Fruit fly (Drosophila melanogaster) whole organism, embryonic: ENCODE results near the gene Gem2.

ENCODE experiments used
- ATbp ChIP-seq: fragments of 200-800 bp; sonication (Bioruptor generic); optimal IDR thresholded peaks from 2 replicates; lab custom pipeline; 2017; ENCODE audit warnings: missing biosample characterization, mild to moderate bottlenecking, missing genetic modification characterization, missing genetic modification reagents
- Asciz ChIP-seq: fragments of 200-800 bp; sonication (Bioruptor generic); optimal IDR thresholded peaks from 2 replicates; lab custom pipeline; 2017; ENCODE audit warnings: missing biosample characterization, mild to moderate bottlenecking, missing genetic modification characterization, missing genetic modification reagents
- Bgb ChIP-seq: fragments of 200-800 bp; sonication (Bioruptor generic); IDR thresholded peaks from 2 replicates; pipeline ENCODE4 v1.3.6; 2022; ENCODE audit warnings: missing biosample characterization, missing genetic modification characterization; ENCODE audit not compliant: partially characterized antibody
- CG12155 ChIP-seq: fragments of 200-800 bp; sonication (Bioruptor generic); optimal IDR thresholded peaks from 3 replicates; lab custom pipeline; 2016; ENCODE audit warnings: missing biosample characterization, missing genetic modification characterization
- CG12744 ChIP-seq: fragments of 200-800 bp; sonication (Bioruptor generic); optimal IDR thresholded peaks from 2 replicates; lab custom pipeline; 2016; ENCODE audit warnings: missing biosample characterization, missing genetic modification characterization
- CG13123 ChIP-seq: fragments of 200-800 bp; sonication (Bioruptor generic); optimal IDR thresholded peaks from 2 replicates; lab custom pipeline; 2016; ENCODE audit warnings: missing biosample characterization, missing genetic modification characterization
- CG13296 ChIP-seq: fragments of 200-800 bp; sonication (Bioruptor generic); optimal IDR thresholded peaks from 3 replicates; lab custom pipeline; 2018; ENCODE audit warnings: missing biosample characterization, mild to moderate bottlenecking, missing genetic modification characterization
- CG15514 ChIP-seq: fragments of 200-800 bp; sonication (Bioruptor generic); optimal IDR thresholded peaks from 3 replicates; lab custom pipeline; 2017; ENCODE audit warnings: missing biosample characterization, missing genetic modification characterization, mild to moderate bottlenecking, moderate library complexity, missing genetic modification reagents
- CG15601 ChIP-seq: fragments of 200-800 bp; sonication (Bioruptor generic); optimal IDR thresholded peaks from 3 replicates; lab custom pipeline; 2019; ENCODE audit warnings: missing biosample characterization, mild to moderate bottlenecking, missing genetic modification characterization, moderate library complexity
- CG17359 ChIP-seq: fragments of 200-800 bp; sonication (Bioruptor generic); optimal IDR thresholded peaks from 3 replicates; lab custom pipeline; 2018; ENCODE audit warnings: missing biosample characterization, mild to moderate bottlenecking, missing genetic modification characterization, moderate library complexity
- CG18476 ChIP-seq: fragments of 200-800 bp; sonication (Bioruptor generic); optimal IDR thresholded peaks from 2 replicates; lab custom pipeline; 2016; ENCODE audit warnings: missing biosample characterization, mild to moderate bottlenecking, missing genetic modification characterization
- CG30403 ChIP-seq: fragments of 200-800 bp; sonication (Bioruptor generic); optimal IDR thresholded peaks from 3 replicates; lab custom pipeline; 2016; ENCODE audit warnings: missing biosample characterization, missing genetic modification characterization
- CG34422 ChIP-seq: fragments of 200-800 bp; sonication (Bioruptor generic); IDR thresholded peaks from 3 replicates; pipeline ENCODE4 v1.3.6; 2022; ENCODE audit warnings: missing biosample characterization, missing genetic modification characterization
- CG4854 ChIP-seq: fragments of 200-800 bp; sonication (Bioruptor generic); optimal IDR thresholded peaks from 2 replicates; lab custom pipeline; 2016; ENCODE audit warnings: missing biosample characterization, missing genetic modification characterization, inconsistent platforms
- CG6683 ChIP-seq: fragments of 200-800 bp; sonication (Bioruptor generic); optimal IDR thresholded peaks from 2 replicates; lab custom pipeline; 2017; ENCODE audit warnings: missing biosample characterization, mild to moderate bottlenecking, missing genetic modification characterization, missing genetic modification reagents
- CG6813 ChIP-seq: fragments of 200-800 bp; sonication (Bioruptor generic); optimal IDR thresholded peaks from 2 replicates; lab custom pipeline; 2017; ENCODE audit warnings: missing biosample characterization, missing genetic modification characterization, mild to moderate bottlenecking, moderate library complexity, missing genetic modification reagents
- CG7357 ChIP-seq: fragments of 200-800 bp; sonication (Bioruptor generic); IDR thresholded peaks from 3 replicates; pipeline ENCODE4 v1.3.6; 2022; ENCODE audit warnings: missing biosample characterization, missing genetic modification characterization
- CG8478 ChIP-seq: fragments of >200 bp; optimal IDR thresholded peaks from 2 replicates; lab custom pipeline; 2018
- Dfd ChIP-seq, 2 experiments: fragments of >200 bp; optimal IDR thresholded peaks; 2 replicates each; lab custom pipeline; 2017; ENCODE audit warnings: missing biosample characterization in 2 of 2, missing genetic modification characterization in 2 of 2
- E2f1 ChIP-seq: fragments of 200-800 bp; sonication (Bioruptor generic); IDR thresholded peaks from 2 replicates; pipeline ENCODE4 v1.3.6; 2022; ENCODE audit warnings: missing biosample characterization, missing genetic modification characterization
- Fer1 ChIP-seq: fragments of 200-800 bp; sonication (Bioruptor generic); optimal IDR thresholded peaks from 2 replicates; lab custom pipeline; 2017; ENCODE audit warnings: missing biosample characterization, mild to moderate bottlenecking, missing genetic modification characterization
- Fer3 ChIP-seq: fragments of 200-800 bp; sonication (Bioruptor generic); optimal IDR thresholded peaks from 2 replicates; lab custom pipeline; 2018; ENCODE audit warnings: missing biosample characterization, mild to moderate bottlenecking, missing genetic modification characterization, moderate library complexity
- GATAe ChIP-seq: fragments of 200-800 bp; sonication (Bioruptor generic); conservative IDR thresholded peaks from 2 replicates; pipeline ENCODE4 v1.3.6; 2022; ENCODE audit warnings: missing biosample characterization, missing genetic modification characterization
- Hey ChIP-seq: fragments of 200-800 bp; sonication (Bioruptor generic); optimal IDR thresholded peaks from 3 replicates; lab custom pipeline; 2018; ENCODE audit warnings: missing biosample characterization, mild to moderate bottlenecking, missing genetic modification characterization
- Mad ChIP-seq: fragments of 200-800 bp; sonication (Bioruptor generic); optimal IDR thresholded peaks from 2 replicates; lab custom pipeline; 2016; ENCODE audit warnings: missing biosample characterization, missing genetic modification characterization
- NC2α ChIP-seq: fragments of 200-800 bp; sonication (Bioruptor generic); optimal IDR thresholded peaks from 2 replicates; lab custom pipeline; 2016; ENCODE audit warnings: missing biosample characterization, missing genetic modification characterization
- NfI ChIP-seq: fragments of 200-800 bp; sonication (Bioruptor generic); optimal IDR thresholded peaks from 3 replicates; lab custom pipeline; 2018; ENCODE audit warnings: missing biosample characterization, mild to moderate bottlenecking, missing genetic modification characterization, moderate library complexity
- Sox100B ChIP-seq: fragments of 200-800 bp; sonication (Bioruptor generic); optimal IDR thresholded peaks from 3 replicates; lab custom pipeline; 2018; ENCODE audit warnings: missing biosample characterization, mild to moderate bottlenecking, missing genetic modification characterization
- abd-A ChIP-seq: fragments of 200-800 bp; sonication (Bioruptor generic); optimal IDR thresholded peaks from 3 replicates; lab custom pipeline; 2019; ENCODE audit warnings: missing biosample characterization, mild to moderate bottlenecking, missing genetic modification characterization, moderate library complexity
- ato ChIP-seq: fragments of 200-800 bp; sonication (Bioruptor generic); IDR thresholded peaks from 2 replicates; pipeline ENCODE4 v1.3.6; 2022; ENCODE audit warnings: missing biosample characterization, missing genetic modification characterization; ENCODE audit not compliant: partially characterized antibody
- bowl ChIP-seq: fragments of 200-800 bp; sonication (Bioruptor generic); IDR thresholded peaks from 2 replicates; pipeline ENCODE4 v1.3.6; 2022; ENCODE audit warnings: missing biosample characterization, missing genetic modification characterization
- cg ChIP-seq: fragments of 200-800 bp; sonication (Bioruptor generic); optimal IDR thresholded peaks from 3 replicates; lab custom pipeline; 2019; ENCODE audit warnings: missing biosample characterization, mild to moderate bottlenecking, missing genetic modification characterization, moderate library complexity
- crol ChIP-seq: fragments of 200-800 bp; sonication (Bioruptor generic); IDR thresholded peaks from 2 replicates; pipeline ENCODE4 v1.3.6; 2022; ENCODE audit warnings: missing biosample characterization, missing genetic modification characterization
- cwo ChIP-seq: fragments of 200-800 bp; sonication (Bioruptor generic); optimal IDR thresholded peaks from 3 replicates; lab custom pipeline; 2017; ENCODE audit warnings: missing biosample characterization, missing genetic modification characterization, mild to moderate bottlenecking, moderate library complexity, missing genetic modification reagents
- emc ChIP-seq: fragments of 200-800 bp; sonication (Bioruptor generic); optimal IDR thresholded peaks from 2 replicates; lab custom pipeline; 2016; ENCODE audit warnings: missing biosample characterization, missing genetic modification characterization
- esg ChIP-seq: fragments of 200-800 bp; sonication (Bioruptor generic); conservative IDR thresholded peaks from 2 replicates; pipeline ENCODE4 v1.3.6; 2022; ENCODE audit warnings: missing biosample characterization, missing genetic modification characterization
- gfzf ChIP-seq: fragments of 200-800 bp; sonication (Bioruptor generic); optimal IDR thresholded peaks from 2 replicates; lab custom pipeline; 2016; ENCODE audit warnings: missing biosample characterization, mild to moderate bottlenecking, missing genetic modification characterization, moderate library complexity
- gsb-n ChIP-seq: fragments of 200-800 bp; sonication (Bioruptor generic); optimal IDR thresholded peaks from 3 replicates; lab custom pipeline; 2018; ENCODE audit warnings: missing biosample characterization, mild to moderate bottlenecking, missing genetic modification characterization
- h ChIP-seq: fragments of >200 bp; optimal IDR thresholded peaks from 2 replicates; lab custom pipeline; 2017
- hb ChIP-seq: fragments of 200-800 bp; sonication (Bioruptor generic); IDR thresholded peaks from 3 replicates; pipeline ENCODE4 v1.3.6; 2022; ENCODE audit warnings: missing biosample characterization, missing genetic modification characterization; ENCODE audit not compliant: partially characterized antibody
- nom ChIP-seq: fragments of 200-800 bp; sonication (Bioruptor generic); optimal IDR thresholded peaks from 2 replicates; lab custom pipeline; 2017; ENCODE audit warnings: missing biosample characterization, missing genetic modification characterization, mild to moderate bottlenecking, moderate library complexity, missing genetic modification reagents
- p53 ChIP-seq: fragments of 200-800 bp; sonication (Bioruptor generic); optimal IDR thresholded peaks from 2 replicates; lab custom pipeline; 2016; ENCODE audit warnings: missing biosample characterization, missing genetic modification characterization
- pan ChIP-seq, 4 experiments: fragments of >200 bp in 3 of 4; fragments of 200-800 bp in 1 of 4; sonication (Bioruptor generic) in 1 of 4; optimal IDR thresholded peaks in 3 of 4; IDR thresholded peaks in 1 of 4; 2 replicates each; pipeline versions ENCODE4 v1.3.6 to Lab custom; 2017 to 2022; ENCODE audit warnings: missing biosample characterization in 2 of 4, missing genetic modification characterization in 2 of 4, mixed read lengths in 1 of 4
- rib ChIP-seq: fragments of 200-800 bp; sonication (Bioruptor generic); IDR thresholded peaks from 2 replicates; pipeline ENCODE4 v1.3.6; 2022; ENCODE audit warnings: missing biosample characterization, missing genetic modification characterization
- sd ChIP-seq: fragments of 200-800 bp; sonication (Bioruptor generic); optimal IDR thresholded peaks from 3 replicates; lab custom pipeline; 2018; ENCODE audit warnings: missing biosample characterization, mild to moderate bottlenecking, missing genetic modification characterization, moderate library complexity
- so ChIP-seq: fragments of 200-800 bp; sonication (Bioruptor generic); IDR thresholded peaks from 3 replicates; pipeline ENCODE4 v1.3.6; 2022; ENCODE audit warnings: missing biosample characterization, missing genetic modification characterization
- sqz ChIP-seq: fragments of 200-800 bp; sonication (Bioruptor generic); optimal IDR thresholded peaks from 3 replicates; lab custom pipeline; 2018; ENCODE audit warnings: missing biosample characterization, mild to moderate bottlenecking, missing genetic modification characterization
- twi ChIP-seq: fragments of 200-800 bp; optimal IDR thresholded peaks from 2 replicates; lab custom pipeline; 2019; ENCODE audit warnings: missing biosample characterization, mild to moderate bottlenecking, missing genetic modification characterization, moderate library complexity
- zfh1 ChIP-seq: fragments of 200-800 bp; sonication (Bioruptor generic); IDR thresholded peaks from 3 replicates; pipeline ENCODE4 v1.3.6; 2022; ENCODE audit warnings: missing biosample characterization, missing genetic modification characterization

The Gem2 gene

DNA sequence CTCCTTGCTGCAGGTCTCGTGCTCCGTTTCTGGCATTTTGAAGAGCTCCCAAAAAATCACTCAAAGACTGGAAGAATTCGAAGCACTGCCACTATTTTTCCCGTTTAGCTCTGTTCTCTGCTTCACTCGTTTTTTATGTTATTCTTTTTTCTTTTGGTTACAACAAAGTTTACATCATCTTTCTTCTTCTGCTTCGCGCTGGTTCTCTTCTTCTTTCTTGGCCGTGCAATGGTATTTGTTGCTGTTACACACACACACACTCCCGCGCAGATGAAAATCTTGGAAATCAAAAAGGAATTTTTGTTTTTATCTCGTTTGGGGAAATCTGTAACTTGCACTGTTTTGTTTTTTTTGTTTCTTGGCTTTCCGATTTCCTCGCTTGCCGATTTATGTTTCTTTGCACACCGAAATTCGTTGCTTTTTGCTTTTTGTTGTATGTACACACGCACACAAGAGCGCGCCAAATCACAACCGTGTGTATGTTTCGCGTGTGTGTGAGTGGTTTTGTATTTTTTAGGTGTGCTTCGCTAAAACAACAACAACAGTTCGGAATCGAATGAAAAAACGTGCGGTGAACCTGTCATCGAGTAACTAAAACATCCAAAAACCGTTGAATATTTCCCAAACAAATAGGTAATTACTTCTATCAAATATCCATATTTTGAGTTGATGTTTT, 14.3 kb downstream of the Gem2 start (continued):
- peak; percentile 13; the same call in 1 of the 2 replicates for TF ChIP-seq rib (GFP tag; lab: Robert Waterston, UW)
- TF ChIP-seq CG15601 (tag; lab: Kevin White, UChicago): no peak
- TF ChIP-seq Mad (GFP tag; lab: Kevin White, UChicago): no peak
- TF ChIP-seq CG8478: peak; percentile 24
- TF ChIP-seq gfzf (GFP tag; lab: Kevin White, UChicago): no peak
- 0 out of 2 replicates have a peak, but pooled peaks have one; percentile 27 for TF ChIP-seq ato (GFP tag; lab: Robert Waterston, UW)
- no peak for TF ChIP-seq CG13123 (GFP tag; lab: Kevin White, UChicago)
- no peak for TF ChIP-seq CG30403
- no peak for TF ChIP-seq Bgb
- TF ChIP-seq gsb-n (tag; lab: Kevin White, UChicago): no peak
- TF ChIP-seq Fer1 (GFP tag; lab: Kevin White, UChicago): peak; percentile 23
- TF ChIP-seq CG17359 (tag; lab: Kevin White, UChicago): no peak
- TF ChIP-seq Sox100B (GFP tag; lab: Kevin White, UChicago): no peak
- 0 out of 2 replicates have a peak, but pooled peaks have one; percentile 11 for TF ChIP-seq crol (GFP tag; lab: Robert Waterston, UW)
- no peak for TF ChIP-seq Asciz (GFP tag; lab: Kevin White, UChicago)
- TF ChIP-seq GATAe: no peak
- peak; percentile 8 for TF ChIP-seq NfI (GFP tag; lab: Kevin White, UChicago)
- 0 out of 3 replicates have a peak, but pooled peaks have one; percentile 4 for TF ChIP-seq zfh1
- no peak for TF ChIP-seq Dfd (GFP tag; optimal IDR thresholded peaks at IDR 0.05; lab: Kevin White, UChicago)
- no peak for TF ChIP-seq emc
- no peak for TF ChIP-seq ATbp (GFP tag; lab: Kevin White, UChicago)
- TF ChIP-seq nom (GFP tag; lab: Kevin White, UChicago): peak; percentile 35
- no peak for TF ChIP-seq NC2α (GFP tag; lab: Kevin White, UChicago)
- no peak for TF ChIP-seq p53 (GFP tag; lab: Kevin White, UChicago)
- TF ChIP-seq CG34422 (GFP tag; lab: Robert Waterston, UW): peak; percentile 55; the same call in 2 of the 3 replicates
- no peak for TF ChIP-seq CG12155 (GFP tag; lab: Kevin White, UChicago)
- TF ChIP-seq E2f1: no peak; the same call in 1 of the 2 replicates
- peak; percentile 82 for TF ChIP-seq sqz (GFP tag; lab: Kevin White, UChicago)
- TF ChIP-seq Fer3 (tag; lab: Kevin White, UChicago): no peak
- TF ChIP-seq CG18476 (GFP tag; lab: Kevin White, UChicago): no peak
- no peak for TF ChIP-seq esg (GFP tag; lab: Robert Waterston, UW)
- no peak for TF ChIP-seq so (GFP tag; lab: Robert Waterston, UW)
- TF ChIP-seq CG4854 (GFP tag; lab: Kevin White, UChicago): no peak
- peak; percentile 31 for TF ChIP-seq sd (tag; lab: Kevin White, UChicago)
- TF ChIP-seq abd-A (tag; lab: Kevin White, UChicago): peak; percentile 80
- TF ChIP-seq CG7357 (GFP tag; lab: Robert Waterston, UW): no peak
- TF ChIP-seq CG15514 (GFP tag; lab: Kevin White, UChicago): peak; percentile 35
- TF ChIP-seq Hey (tag; lab: Kevin White, UChicago): no peak
- no peak for TF ChIP-seq h (lab: Kevin White, UChicago)
- TF ChIP-seq CG6683 (GFP tag; lab: Kevin White, UChicago): no peak
- TF ChIP-seq hb (GFP tag; lab: Robert Waterston, UW): 0 out of 3 replicates have a peak, but pooled peaks have one; percentile 52
- no peak for TF ChIP-seq pan (optimal IDR thresholded peaks at IDR 0.05; lab: Kevin White, UChicago)
- TF ChIP-seq pan (GFP tag; optimal IDR thresholded peaks at IDR 0.05 in 1 of 2, IDR thresholded peaks at IDR 0.05 in 1 of 2): peak in 1 of 2 experiments; percentile 4
- peak; percentile 31 for TF ChIP-seq cwo
- TF ChIP-seq CG6813: no peak
- peak; percentile 10 for TF ChIP-seq CG13296 (GFP tag; lab: Kevin White, UChicago)
- peak; percentile 94 for TF ChIP-seq cg
- no peak for TF ChIP-seq bowl (GFP tag; lab: Robert Waterston, UW)
- TF ChIP-seq CG12744 (GFP tag; lab: Kevin White, UChicago): no peak
- no peak for TF ChIP-seq twi (tag; lab: Kevin White, UChicago)
